Worm (Caenorhabditis elegans) whole organism, midembryonic: ENCODE data around the gene B0228.1.

Experiments
- T22C8.4 ChIP-seq: fragments of 200-800 bp; sonication (Bioruptor generic); IDR thresholded peaks from 2 replicates; pipeline ENCODE4 v1.3.6; 2022; ENCODE audit warnings: missing genetic modification characterization, missing compliant biosample characterization
- cog-1 ChIP-seq: sonication (generic microtip); optimal IDR thresholded peaks from 2 replicates; lab custom pipeline; 2016; ENCODE audit warnings: missing genetic modification characterization, missing compliant biosample characterization
- flt-1 ChIP-seq: fragments of 200-800 bp; sonication (Bioruptor generic); IDR thresholded peaks from 2 replicates; pipeline ENCODE4 v1.3.6; 2022; ENCODE audit warnings: missing genetic modification characterization, missing compliant biosample characterization
- med-1 ChIP-seq: sonication (generic microtip); optimal IDR thresholded peaks from 2 replicates; lab custom pipeline; 2017; ENCODE audit warnings: missing genetic modification characterization, mild to moderate bottlenecking, missing compliant biosample characterization, antibody characterized with exemption, missing genetic modification reagents; ENCODE audit not compliant: insufficient read depth
- ref-1 ChIP-seq: fragments of 200-800 bp; sonication (Bioruptor generic); conservative IDR thresholded peaks from 2 replicates; pipeline ENCODE4 v1.3.6; 2022; ENCODE audit warnings: missing genetic modification reagents, missing genetic modification characterization, missing compliant biosample characterization
- tab-1 ChIP-seq: fragments of 200-800 bp; sonication (Bioruptor generic); IDR thresholded peaks from 2 replicates; pipeline ENCODE4 v1.3.6; 2022; ENCODE audit warnings: missing genetic modification characterization, missing compliant biosample characterization
- ztf-23 ChIP-seq: fragments of 200-800 bp; sonication (Bioruptor generic); IDR thresholded peaks from 2 replicates; pipeline ENCODE4 v1.3.6; 2022; ENCODE audit warnings: missing genetic modification reagents, missing genetic modification characterization, missing compliant biosample characterization
- ztf-29 ChIP-seq: fragments of 200-800 bp; sonication (Bioruptor generic); IDR thresholded peaks from 2 replicates; pipeline ENCODE4 v1.3.6; 2022; ENCODE audit warnings: missing genetic modification reagents, missing genetic modification characterization, missing compliant biosample characterization

ce11 chrII:7763569-7763968, 8.4 kb downstream of the B0228.1 start, which contains the start of gene B0228.9:
- TF ChIP-seq flt-1 (GFP tag; lab: Robert Waterston, UW) (no peak), ztf-29 (GFP tag; lab: Robert Waterston, UW) (no peak), T22C8.4 (no peak), ztf-23 (GFP tag; lab: Robert Waterston, UW) (no peak), cog-1 (tag; lab: Kevin White, UChicago) (no peak), tab-1 (GFP tag; lab: Robert Waterston, UW) (no peak), med-1 (GFP tag; lab: Kevin White, UChicago) (no peak), ref-1 (no peak)
